Worm (Caenorhabditis elegans): ENCODE measurements around the gene cut-5.

DNA sequence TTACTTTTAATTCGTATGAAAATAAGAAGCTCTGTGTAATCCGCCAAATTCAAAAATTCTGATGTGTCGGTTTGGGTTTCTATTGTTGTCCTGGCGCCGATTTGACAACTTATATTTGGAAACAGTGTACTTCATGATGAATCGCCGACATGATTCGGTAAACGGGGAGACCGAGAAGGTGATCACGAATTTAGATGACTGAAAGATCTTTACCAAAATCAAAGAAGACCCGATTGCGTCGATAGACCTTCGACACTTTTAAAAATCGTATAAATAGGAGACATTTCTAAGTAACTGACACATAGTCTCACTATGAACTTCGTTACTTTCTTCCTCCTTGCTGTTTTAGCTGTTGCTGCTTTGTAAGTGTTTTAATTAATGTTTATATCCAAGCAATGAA is 35.6 kb downstream of the cut-5 start, which contains the start of gene fip-5:
- no peak for TF ChIP-seq ZK185.1 (tag; optimal IDR thresholded peaks at IDR 0.05; ENCODE audit: poor library complexity, severe bottlenecking)
- no peak for TF ChIP-seq aptf-2 (GFP tag; conservative IDR thresholded peaks at IDR 0.05)
- no peak for TF ChIP-seq repo-1 (tag; optimal IDR thresholded peaks at IDR 0.05)
- no peak for TF ChIP-seq atf-7 (tag; optimal IDR thresholded peaks at IDR 0.05)
- TF ChIP-seq C06A6.2 (GFP tag; conservative IDR thresholded peaks at IDR 0.05) = no peak
- no peak for TF ChIP-seq pha-4 (tag; optimal IDR thresholded peaks at IDR 0.05)
- no peak for TF ChIP-seq tbp1 (GFP tag; optimal IDR thresholded peaks at IDR 0.05)
- TF ChIP-seq snpc-4 (GFP tag; optimal IDR thresholded peaks at IDR 0.05) = no peak
- TF ChIP-seq snpc-4 (tag; optimal IDR thresholded peaks at IDR 0.05) = no peak
- TF ChIP-seq lin-26 (GFP tag; IDR thresholded peaks at IDR 0.05) = no peak
- no peak for TF ChIP-seq F39B2.1 (GFP tag; IDR thresholded peaks at IDR 0.05)
- TF ChIP-seq C17E4.6 (GFP tag; IDR thresholded peaks at IDR 0.05) = no peak
- TF ChIP-seq ztf-22 (GFP tag; optimal IDR thresholded peaks at IDR 0.05) = no peak

All from whole organism, young adult.